Fruit fly (Drosophila melanogaster): ENCODE measurements around the gene CG13807.

CG13807 gene

dm6 chr3L:2265692-2266444, 3.1 kb downstream of the CG13807 start, which contains the start of the genes ecd and CG13806 (continued):
- TF ChIP-seq Jarid2 (GFP tag; optimal IDR thresholded peaks at IDR 0.05), result no peak
- peak; percentile 62 for TF ChIP-seq vvl (GFP tag; IDR thresholded peaks at IDR 0.05)
- TF ChIP-seq fu2 (GFP tag; optimal IDR thresholded peaks at IDR 0.05), result peak; percentile 21
- no peak for TF ChIP-seq croc (GFP tag; conservative IDR thresholded peaks at IDR 0.05)
- no peak for TF ChIP-seq CG18764 (GFP tag; optimal IDR thresholded peaks at IDR 0.05)
- TF ChIP-seq ems (GFP tag; optimal IDR thresholded peaks at IDR 0.05), result no peak
- TF ChIP-seq Hr3 (GFP tag; optimal IDR thresholded peaks at IDR 0.05), result no peak
- no peak for TF ChIP-seq bsh (GFP tag; optimal IDR thresholded peaks at IDR 0.05)
- peak; percentile 97 for TF ChIP-seq CG7357 (GFP tag; IDR thresholded peaks at IDR 0.05)
- peak; percentile 49 for TF ChIP-seq Dref (GFP tag; IDR thresholded peaks at IDR 0.05)
- no peak for TF ChIP-seq gsb-n (tag; optimal IDR thresholded peaks at IDR 0.05)
- TF ChIP-seq CG18599 (GFP tag; optimal IDR thresholded peaks at IDR 0.05), result no peak
- peak; percentile 95 for TF ChIP-seq CG4617 (GFP tag; optimal IDR thresholded peaks at IDR 0.05; ENCODE audit: borderline replicate concordance)
- TF ChIP-seq Ets97D (GFP tag; optimal IDR thresholded peaks at IDR 0.05), result peak; percentile 39
- TF ChIP-seq usp (GFP tag; optimal IDR thresholded peaks at IDR 0.05), result no peak
- TF ChIP-seq bbx (GFP tag; IDR thresholded peaks at IDR 0.05; ENCODE audit: partially characterized antibody), result peak; percentile 93
- TF ChIP-seq z (GFP tag; IDR thresholded peaks at IDR 0.05), result no peak
- peak; percentile 88 for TF ChIP-seq CG10462 (GFP tag; optimal IDR thresholded peaks at IDR 0.05)
- peak; percentile 25 for TF ChIP-seq Dad (GFP tag; optimal IDR thresholded peaks at IDR 0.05)
- peak; percentile 57 for TF ChIP-seq CG30020 (tag; optimal IDR thresholded peaks at IDR 0.05)
- TF ChIP-seq CG2202 (tag; optimal IDR thresholded peaks at IDR 0.05), result no peak
- TF ChIP-seq CG4424 (GFP tag; optimal IDR thresholded peaks at IDR 0.05), result peak; percentile 57
- no peak for TF ChIP-seq D19B (GFP tag; optimal IDR thresholded peaks at IDR 0.05)
- no peak for TF ChIP-seq CG9215 (GFP tag; IDR thresholded peaks at IDR 0.05)
- peak; percentile 46 for TF ChIP-seq CG7786 (GFP tag; optimal IDR thresholded peaks at IDR 0.05)
- TF ChIP-seq Mrtf (GFP tag; IDR thresholded peaks at IDR 0.05), result no peak
- TF ChIP-seq trem (tag; optimal IDR thresholded peaks at IDR 0.05), result peak; percentile 51
- TF ChIP-seq CG11093 (GFP tag; IDR thresholded peaks at IDR 0.05), result no peak
- TF ChIP-seq CG31224 (GFP tag; IDR thresholded peaks at IDR 0.05), result no peak
- peak; percentile 44; the same call in 1 of the 2 replicates for TF ChIP-seq wdn (GFP tag; IDR thresholded peaks at IDR 0.05)
- peak; percentile 45 for TF ChIP-seq Atf-2 (GFP tag; optimal IDR thresholded peaks at IDR 0.05)
- no peak for TF ChIP-seq Optix (GFP tag; IDR thresholded peaks at IDR 0.05)
- TF ChIP-seq Dll (GFP tag; IDR thresholded peaks at IDR 0.05; ENCODE audit: partially characterized antibody), result peak; percentile 90
- TF ChIP-seq dimm (GFP tag; IDR thresholded peaks at IDR 0.05), result no peak
- TF ChIP-seq abd-A (tag; optimal IDR thresholded peaks at IDR 0.05), result no peak
- TF ChIP-seq Bgb (GFP tag; IDR thresholded peaks at IDR 0.05; ENCODE audit: partially characterized antibody), result peak; percentile 98
- TF ChIP-seq en (GFP tag; optimal IDR thresholded peaks at IDR 0.05), result no peak
- peak in 1 of 2 experiments; percentile 3 for TF ChIP-seq Pdp1 (GFP tag; optimal IDR thresholded peaks at IDR 0.05)
- TF ChIP-seq pros (GFP tag; optimal IDR thresholded peaks at IDR 0.05), result no peak
- TF ChIP-seq ro (GFP tag; IDR thresholded peaks at IDR 0.05), result no peak
- peak; percentile 93 for TF ChIP-seq chinmo (GFP tag; IDR thresholded peaks at IDR 0.05; ENCODE audit: partially characterized antibody)
- TF ChIP-seq Meics (GFP tag; optimal IDR thresholded peaks at IDR 0.05), result no peak
- TF ChIP-seq ind (GFP tag; optimal IDR thresholded peaks at IDR 0.05), result peak; percentile 19
- TF ChIP-seq zen (tag; optimal IDR thresholded peaks at IDR 0.05), result peak; percentile 40
- TF ChIP-seq CG7928 (GFP tag; optimal IDR thresholded peaks at IDR 0.05), result peak; percentile 17
- TF ChIP-seq NFAT (GFP tag; IDR thresholded peaks at IDR 0.05), result peak; percentile 80
- peak; percentile 52 for TF ChIP-seq Camta (GFP tag; optimal IDR thresholded peaks at IDR 0.05)
- TF ChIP-seq cas (GFP tag; IDR thresholded peaks at IDR 0.05), result no peak; the same call in 1 of the 2 replicates
- no peak for TF ChIP-seq CG7372 (GFP tag; IDR thresholded peaks at IDR 0.05)
- no peak for TF ChIP-seq seq (GFP tag; IDR thresholded peaks at IDR 0.05)

Data from whole organism, embryonic.